Worm (Caenorhabditis elegans): ENCODE results near the gene C18E9.9.

DNA sequence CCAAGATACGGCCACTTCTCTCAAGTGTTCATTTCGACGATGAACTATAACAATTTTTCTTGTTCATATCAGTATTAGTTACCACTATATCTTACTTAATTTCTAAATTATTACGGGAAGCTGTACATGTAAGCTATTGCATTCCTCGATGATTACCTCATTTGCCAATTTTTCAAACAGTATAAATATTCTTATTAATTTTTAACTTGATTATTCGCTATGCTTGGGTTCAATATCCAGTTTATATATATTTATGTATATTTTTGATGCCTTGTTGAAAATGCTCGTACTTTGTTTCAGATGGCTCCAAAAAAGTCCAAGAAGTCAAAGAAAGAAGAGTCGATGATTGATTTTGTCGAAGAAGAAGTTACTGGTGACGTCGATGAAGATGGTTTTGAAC is 5.0 kb upstream of the C18E9.9 start, which contains the start of gene F44G4.1:
- TF ChIP-seq ama-1 (optimal IDR thresholded peaks at IDR 0.05) (no peak), flt-1 (GFP tag; IDR thresholded peaks at IDR 0.05) (no peak), sea-1 (GFP tag; conservative IDR thresholded peaks at IDR 0.05) (no peak), tbx-37 (GFP tag; conservative IDR thresholded peaks at IDR 0.05) (no peak), tbx-11 (GFP tag; IDR thresholded peaks at IDR 0.05) (no peak), hmg-4 (GFP tag; optimal IDR thresholded peaks at IDR 0.05) (no peak), F13C5.2 (tag; optimal IDR thresholded peaks at IDR 0.05) (no peak), ceh-13 (GFP tag; optimal IDR thresholded peaks at IDR 0.05) (no peak), hnd-1 (tag; optimal IDR thresholded peaks at IDR 0.05) (no peak), ceh-36 (tag; optimal IDR thresholded peaks at IDR 0.05) (no peak)

All from whole organism, early embryonic.